Fruit fly (Drosophila melanogaster): Measurements from ENCODE around the gene sofe.

sofe gene

DNA sequence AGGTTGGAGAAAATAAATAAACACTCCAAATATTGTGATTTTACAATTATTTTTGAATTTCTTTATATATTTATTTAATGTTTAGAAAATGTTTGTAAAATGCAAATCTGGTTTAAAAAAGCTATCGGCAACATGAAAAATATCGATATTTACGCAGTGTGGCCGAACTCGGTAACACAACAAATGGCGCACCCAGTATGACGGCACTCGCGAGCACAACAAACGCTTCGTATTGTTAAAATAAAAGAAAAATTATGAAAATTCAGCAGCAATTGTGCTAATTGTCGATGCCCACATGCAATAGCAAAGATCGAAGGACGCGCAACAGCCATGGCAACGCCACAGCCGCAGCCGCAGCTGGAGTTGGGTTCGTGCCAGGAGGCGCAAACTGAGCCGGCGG is 8.6 kb downstream of the sofe start, which contains the start of gene CG2202 (continued):
- TF ChIP-seq pho (GFP tag; optimal IDR thresholded peaks at IDR 0.05) (no peak), cwo (GFP tag; optimal IDR thresholded peaks at IDR 0.05) (no peak), CG18011 (GFP tag; optimal IDR thresholded peaks at IDR 0.05) (no peak), D19A (tag; optimal IDR thresholded peaks at IDR 0.05) (no peak), sisA (GFP tag; IDR thresholded peaks at IDR 0.05) (no peak), Dp (GFP tag; optimal IDR thresholded peaks at IDR 0.05) (peak; percentile 56), insv (GFP tag; optimal IDR thresholded peaks at IDR 0.05) (no peak), Atf3 (GFP tag; optimal IDR thresholded peaks at IDR 0.05) (no peak), HmgZ (tag; optimal IDR thresholded peaks at IDR 0.05) (no peak), CG14965 (GFP tag; optimal IDR thresholded peaks at IDR 0.05; ENCODE audit: borderline replicate concordance) (no peak), wek (GFP tag; optimal IDR thresholded peaks at IDR 0.05) (no peak), bbx (GFP tag; IDR thresholded peaks at IDR 0.05; ENCODE audit: partially characterized antibody) (peak; percentile 61), HLH3B (GFP tag; IDR thresholded peaks at IDR 0.05) (no peak), HLH54F (GFP tag; optimal IDR thresholded peaks at IDR 0.05) (no peak), BEAF-32 (GFP tag; optimal IDR thresholded peaks at IDR 0.05) (peak; percentile 79), Drgx (GFP tag; IDR thresholded peaks at IDR 0.05) (no peak), Ssrp (tag; optimal IDR thresholded peaks at IDR 0.05) (no peak), CG30431 (GFP tag; optimal IDR thresholded peaks at IDR 0.05) (no peak), CG10979 (tag; optimal IDR thresholded peaks at IDR 0.05) (no peak), CG8924 (tag; optimal IDR thresholded peaks at IDR 0.05) (peak; percentile 30), Doc2 (GFP tag; IDR thresholded peaks at IDR 0.05) (no peak), MBD-R2 (GFP tag; IDR thresholded peaks at IDR 0.05) (peak; percentile 74), psq (GFP tag; optimal IDR thresholded peaks at IDR 0.05) (no peak), CG15269 (tag; optimal IDR thresholded peaks at IDR 0.05) (no peak), CG12236 (GFP tag; optimal IDR thresholded peaks at IDR 0.05) (no peak), Pdp1 (GFP tag; optimal IDR thresholded peaks at IDR 0.05) (no peak), CG13123 (GFP tag; optimal IDR thresholded peaks at IDR 0.05) (no peak), Elba2 (GFP tag; optimal IDR thresholded peaks at IDR 0.05) (no peak), Spps (tag; optimal IDR thresholded peaks at IDR 0.05) (no peak), Max (GFP tag; optimal IDR thresholded peaks at IDR 0.05) (no peak), da (GFP tag; optimal IDR thresholded peaks at IDR 0.05) (no peak), eve (GFP tag; optimal IDR thresholded peaks at IDR 0.05) (no peak), C15 (GFP tag; IDR thresholded peaks at IDR 0.05) (no peak), CG31441 (GFP tag; IDR thresholded peaks at IDR 0.05) (no peak), ftz-f1 (GFP tag; optimal IDR thresholded peaks at IDR 0.05) (no peak), HLHmδ (GFP tag; optimal IDR thresholded peaks at IDR 0.05) (no peak), odd (GFP tag; optimal IDR thresholded peaks at IDR 0.05) (no peak), unpg (GFP tag; optimal IDR thresholded peaks at IDR 0.05) (no peak), Oaz (GFP tag; IDR thresholded peaks at IDR 0.05) (no peak), salm (tag; optimal IDR thresholded peaks at IDR 0.05) (no peak), ato (GFP tag; IDR thresholded peaks at IDR 0.05; ENCODE audit: partially characterized antibody) (no peak), ab (GFP tag; optimal IDR thresholded peaks at IDR 0.05) (no peak), CG6791 (GFP tag; IDR thresholded peaks at IDR 0.05; ENCODE audit: partially characterized antibody) (peak; percentile 53), Sry-δ (GFP tag; optimal IDR thresholded peaks at IDR 0.05) (peak; percentile 57), gcm (GFP tag; optimal IDR thresholded peaks at IDR 0.05) (no peak), CTCF (GFP tag; optimal IDR thresholded peaks at IDR 0.05) (peak; percentile 10), CG18764 (GFP tag; optimal IDR thresholded peaks at IDR 0.05) (no peak), Sin3A (optimal IDR thresholded peaks at IDR 0.05) (peak; percentile 24), Nf-YC (tag; optimal IDR thresholded peaks at IDR 0.05) (no peak), Dll (GFP tag; IDR thresholded peaks at IDR 0.05; ENCODE audit: partially characterized antibody) (peak; percentile 79), nerfin-1 (tag; optimal IDR thresholded peaks at IDR 0.05) (no peak), CG8765 (GFP tag; IDR thresholded peaks at IDR 0.05) (no peak), en (GFP tag; optimal IDR thresholded peaks at IDR 0.05) (no peak)
